Worm (Caenorhabditis elegans): ENCODE measurements around the gene F36F12.3.

ce11 chrV:2081894-2082293 lies 3.7 kb upstream of the F36F12.3 start:
- no peak for TF ChIP-seq nhr-76 (tag; optimal IDR thresholded peaks at IDR 0.05)
- no peak for TF ChIP-seq nhr-237 (tag; optimal IDR thresholded peaks at IDR 0.05)
- TF ChIP-seq unc-62 (GFP tag; optimal IDR thresholded peaks at IDR 0.05) = no peak
- TF ChIP-seq egl-27 (tag; optimal IDR thresholded peaks at IDR 0.05) = no peak
- no peak for TF ChIP-seq ztf-11 (tag; optimal IDR thresholded peaks at IDR 0.05)
- TF ChIP-seq nhr-28 (tag; optimal IDR thresholded peaks at IDR 0.05) = no peak
- TF ChIP-seq ceh-82 (tag; optimal IDR thresholded peaks at IDR 0.05) = no peak
- no peak for TF ChIP-seq aly-2 (tag; optimal IDR thresholded peaks at IDR 0.05)
- TF ChIP-seq snpc-4 (tag; optimal IDR thresholded peaks at IDR 0.05) = no peak
- TF ChIP-seq nhr-12 (tag; optimal IDR thresholded peaks at IDR 0.05) = no peak
- TF ChIP-seq eor-1 (tag; optimal IDR thresholded peaks at IDR 0.05) = no peak
- TF ChIP-seq pha-4 (tag; optimal IDR thresholded peaks at IDR 0.05) = no peak
- no peak for TF ChIP-seq tbx-2 (tag; optimal IDR thresholded peaks at IDR 0.05)
- no peak for TF ChIP-seq elt-3 (tag; optimal IDR thresholded peaks at IDR 0.05)
